Fruit fly (Drosophila melanogaster) whole organism, embryonic: ENCODE measurements around the gene CG4950.

Experiments
- CG10431 ChIP-seq: fragments of 200-800 bp; sonication (Bioruptor generic); optimal IDR thresholded peaks from 3 replicates; lab custom pipeline; 2018; ENCODE audit warnings: missing biosample characterization, mild to moderate bottlenecking, missing genetic modification characterization
- CG12744 ChIP-seq: fragments of 200-800 bp; sonication (Bioruptor generic); optimal IDR thresholded peaks from 2 replicates; lab custom pipeline; 2016; ENCODE audit warnings: missing biosample characterization, missing genetic modification characterization
- CG14050 ChIP-seq: fragments of 200-800 bp; sonication (Bioruptor generic); IDR thresholded peaks from 3 replicates; pipeline ENCODE4 v1.3.6; 2022; ENCODE audit warnings: missing biosample characterization, missing genetic modification characterization
- CG1602 ChIP-seq: fragments of 200-800 bp; sonication (Bioruptor generic); optimal IDR thresholded peaks from 3 replicates; lab custom pipeline; 2016; ENCODE audit warnings: missing biosample characterization, missing genetic modification characterization
- CG1603 ChIP-seq: fragments of 200-800 bp; sonication (Bioruptor generic); optimal IDR thresholded peaks from 2 replicates; lab custom pipeline; 2019; ENCODE audit warnings: missing biosample characterization, mild to moderate bottlenecking, missing genetic modification characterization, moderate library complexity
- CG17829 ChIP-seq: fragments of 200-800 bp; optimal IDR thresholded peaks from 2 replicates; lab custom pipeline; 2019; ENCODE audit warnings: missing biosample characterization, mild to moderate bottlenecking, missing genetic modification characterization, moderate library complexity
- CG18011 ChIP-seq: fragments of 200-800 bp; sonication (Bioruptor generic); optimal IDR thresholded peaks from 2 replicates; lab custom pipeline; 2017; ENCODE audit warnings: missing biosample characterization, missing genetic modification characterization, mild to moderate bottlenecking, moderate library complexity, missing genotype
- CG18599 ChIP-seq: fragments of 200-800 bp; sonication (Bioruptor generic); optimal IDR thresholded peaks from 3 replicates; lab custom pipeline; 2017; ENCODE audit warnings: missing biosample characterization, missing genetic modification characterization, mild to moderate bottlenecking, moderate library complexity, missing genetic modification reagents
- CG30020 ChIP-seq: fragments of 200-800 bp; optimal IDR thresholded peaks from 2 replicates; lab custom pipeline; 2019; ENCODE audit warnings: missing biosample characterization, mild to moderate bottlenecking, missing genetic modification characterization, moderate library complexity
- CG31224 ChIP-seq: fragments of 200-800 bp; sonication (Bioruptor generic); IDR thresholded peaks from 2 replicates; pipeline ENCODE4 v1.3.6; 2022; ENCODE audit warnings: missing biosample characterization, missing genetic modification characterization
- CG3163 ChIP-seq: fragments of 200-800 bp; sonication (Bioruptor generic); optimal IDR thresholded peaks from 3 replicates; lab custom pipeline; 2016; ENCODE audit warnings: missing biosample characterization, missing genetic modification characterization
- CG7271 ChIP-seq: fragments of 200-800 bp; sonication (Bioruptor generic); optimal IDR thresholded peaks from 2 replicates; lab custom pipeline; 2018; ENCODE audit warnings: missing biosample characterization, mild to moderate bottlenecking, missing genetic modification characterization, moderate library complexity
- CG7372 ChIP-seq: fragments of 200-800 bp; sonication (Bioruptor generic); IDR thresholded peaks from 2 replicates; pipeline ENCODE4 v1.3.6; 2022; ENCODE audit warnings: missing biosample characterization, missing genetic modification characterization
- CG7839 ChIP-seq: fragments of 200-800 bp; sonication (Bioruptor generic); optimal IDR thresholded peaks from 3 replicates; lab custom pipeline; 2018; ENCODE audit warnings: missing biosample characterization, mild to moderate bottlenecking, missing genetic modification characterization, moderate library complexity
- CG9727 ChIP-seq: fragments of 200-800 bp; sonication (Bioruptor generic); optimal IDR thresholded peaks from 3 replicates; lab custom pipeline; 2017; ENCODE audit warnings: missing biosample characterization, mild to moderate bottlenecking, missing genetic modification characterization
- CrebB ChIP-seq: fragments of 200-800 bp; sonication (Bioruptor generic); optimal IDR thresholded peaks from 3 replicates; lab custom pipeline; 2018; ENCODE audit warnings: missing biosample characterization, mild to moderate bottlenecking, missing genetic modification characterization
- Dad ChIP-seq: fragments of 200-800 bp; sonication (Bioruptor generic); optimal IDR thresholded peaks from 3 replicates; lab custom pipeline; 2016; ENCODE audit warnings: missing biosample characterization, missing genetic modification characterization
- Dref ChIP-seq: fragments of 200-800 bp; sonication (Bioruptor generic); IDR thresholded peaks from 2 replicates; pipeline ENCODE4 v1.3.6; 2022; ENCODE audit warnings: missing biosample characterization, missing genetic modification characterization
- Gug ChIP-seq: fragments of 200-800 bp; sonication (Bioruptor generic); IDR thresholded peaks from 4 replicates; pipeline ENCODE4 v1.3.6; 2022; ENCODE audit warnings: missing biosample characterization, missing genetic modification characterization
- HmgD ChIP-seq: fragments of 200-800 bp; sonication (Bioruptor generic); optimal IDR thresholded peaks from 3 replicates; lab custom pipeline; 2016; ENCODE audit warnings: missing biosample characterization, missing genetic modification characterization
- Hmx ChIP-seq: fragments of 200-800 bp; sonication (Bioruptor generic); optimal IDR thresholded peaks from 2 replicates; lab custom pipeline; 2016; ENCODE audit warnings: missing biosample characterization, missing genetic modification characterization
- Hr39 ChIP-seq: fragments of >200 bp; optimal IDR thresholded peaks from 2 replicates; lab custom pipeline; 2017
- Neu2 ChIP-seq: fragments of 200-800 bp; sonication (Bioruptor generic); optimal IDR thresholded peaks from 3 replicates; lab custom pipeline; 2016; ENCODE audit warnings: missing biosample characterization, missing genetic modification characterization, borderline replicate concordance
- Rx ChIP-seq: fragments of 200-800 bp; sonication (Bioruptor generic); IDR thresholded peaks from 2 replicates; pipeline ENCODE4 v1.3.6; 2022; ENCODE audit warnings: missing biosample characterization, missing genetic modification characterization
- TFAM ChIP-seq: fragments of 200-800 bp; sonication (Bioruptor generic); optimal IDR thresholded peaks from 2 replicates; lab custom pipeline; 2017; ENCODE audit warnings: missing biosample characterization, missing genetic modification characterization, inconsistent platforms
- Xrp1 ChIP-seq: fragments of 200-800 bp; sonication (Bioruptor generic); IDR thresholded peaks from 2 replicates; pipeline ENCODE4 v1.3.6; 2022; ENCODE audit warnings: missing biosample characterization, missing genetic modification characterization
- az2 ChIP-seq: fragments of 200-800 bp; sonication (Bioruptor generic); optimal IDR thresholded peaks from 3 replicates; lab custom pipeline; 2016; ENCODE audit warnings: missing biosample characterization, missing genetic modification characterization
- bab2 ChIP-seq: fragments of 200-800 bp; sonication (Bioruptor generic); optimal IDR thresholded peaks from 2 replicates; lab custom pipeline; 2016; ENCODE audit warnings: missing biosample characterization, missing genetic modification characterization
- cg ChIP-seq: fragments of 200-800 bp; sonication (Bioruptor generic); optimal IDR thresholded peaks from 3 replicates; lab custom pipeline; 2019; ENCODE audit warnings: missing biosample characterization, mild to moderate bottlenecking, missing genetic modification characterization, moderate library complexity
- dan ChIP-seq: fragments of 200-800 bp; sonication (Bioruptor generic); IDR thresholded peaks from 2 replicates; pipeline ENCODE4 v1.3.6; 2022; ENCODE audit warnings: missing biosample characterization, missing genetic modification characterization
- dm ChIP-seq: fragments of 200-800 bp; sonication (Bioruptor generic); optimal IDR thresholded peaks from 3 replicates; lab custom pipeline; 2016; ENCODE audit warnings: missing biosample characterization, missing genetic modification characterization
- ewg ChIP-seq: fragments of 200-800 bp; sonication (Bioruptor generic); optimal IDR thresholded peaks from 3 replicates; lab custom pipeline; 2017; ENCODE audit warnings: mild to moderate bottlenecking, missing biosample characterization, missing genetic modification reagents, missing genetic modification characterization
- ftz-f1 ChIP-seq: fragments of 200-800 bp; sonication (Bioruptor generic); optimal IDR thresholded peaks from 2 replicates; lab custom pipeline; 2016; ENCODE audit warnings: missing biosample characterization, missing genetic modification characterization
- gce ChIP-seq: fragments of 200-800 bp; sonication (Bioruptor generic); IDR thresholded peaks from 3 replicates; pipeline ENCODE4 v1.3.6; 2022; ENCODE audit warnings: missing biosample characterization, missing genetic modification characterization
- klu ChIP-seq: fragments of 200-800 bp; sonication (Bioruptor generic); IDR thresholded peaks from 2 replicates; pipeline ENCODE4 v1.3.6; 2022; ENCODE audit warnings: missing biosample characterization, missing genetic modification characterization
- lbe ChIP-seq: fragments of 200-800 bp; sonication (Bioruptor generic); optimal IDR thresholded peaks from 2 replicates; lab custom pipeline; 2016; ENCODE audit warnings: missing biosample characterization, mild to moderate bottlenecking, missing genetic modification characterization
- lola ChIP-seq, 3 experiments: fragments of >200 bp in 2 of 3; fragments of 200-800 bp in 1 of 3; sonication (Bioruptor generic) in 1 of 3; optimal IDR thresholded peaks; 2 replicates each; lab custom pipeline; 2017 to 2019; ENCODE audit warnings: missing biosample characterization in 3 of 3, missing genetic modification characterization in 3 of 3, mild to moderate bottlenecking in 1 of 3, moderate library complexity in 1 of 3
- psq ChIP-seq: fragments of 200-800 bp; sonication (Bioruptor generic); optimal IDR thresholded peaks from 2 replicates; lab custom pipeline; 2017; ENCODE audit warnings: missing biosample characterization, missing genetic modification characterization
- pzg ChIP-seq: fragments of 200-800 bp; sonication (Bioruptor generic); optimal IDR thresholded peaks from 3 replicates; lab custom pipeline; 2018; ENCODE audit warnings: missing biosample characterization, mild to moderate bottlenecking, missing genetic modification characterization, moderate library complexity
- row ChIP-seq: fragments of 200-800 bp; sonication (Bioruptor generic); IDR thresholded peaks from 3 replicates; pipeline ENCODE4 v1.3.6; 2022; ENCODE audit warnings: missing biosample characterization, missing genetic modification characterization
- sc ChIP-seq, 3 experiments: fragments of >200 bp in 2 of 3; fragments of 200-800 bp in 1 of 3; sonication (Bioruptor generic) in 1 of 3; optimal IDR thresholded peaks; 2 replicates in 2 of 3; 3 replicates in 1 of 3; lab custom pipeline; 2017; ENCODE audit warnings: mild to moderate bottlenecking in 1 of 3, missing biosample characterization in 1 of 3, missing genetic modification characterization in 1 of 3, missing genetic modification reagents in 1 of 3
- sens-2 ChIP-seq: fragments of 200-800 bp; sonication (Bioruptor generic); IDR thresholded peaks from 2 replicates; pipeline ENCODE4 v1.3.6; 2022; ENCODE audit warnings: missing biosample characterization, missing genetic modification characterization
- slbo ChIP-seq: fragments of 200-800 bp; sonication (Bioruptor generic); IDR thresholded peaks from 2 replicates; pipeline ENCODE4 v1.3.6; 2022; ENCODE audit warnings: missing biosample characterization, missing genetic modification characterization
- tap ChIP-seq: fragments of 200-800 bp; optimal IDR thresholded peaks from 3 replicates; lab custom pipeline; 2019; ENCODE audit warnings: missing biosample characterization, mild to moderate bottlenecking, missing genetic modification characterization, moderate library complexity
- tio ChIP-seq: fragments of 200-800 bp; sonication (Bioruptor generic); optimal IDR thresholded peaks from 2 replicates; lab custom pipeline; 2017; ENCODE audit warnings: missing biosample characterization, missing genetic modification characterization, inconsistent platforms
- tup ChIP-seq: fragments of 200-800 bp; sonication (Bioruptor generic); optimal IDR thresholded peaks from 2 replicates; lab custom pipeline; 2016; ENCODE audit warnings: missing biosample characterization, mild to moderate bottlenecking, missing genetic modification characterization, moderate library complexity
- vnd ChIP-seq: fragments of 200-800 bp; sonication (Bioruptor generic); IDR thresholded peaks from 3 replicates; pipeline ENCODE4 v1.3.6; 2022; ENCODE audit warnings: missing biosample characterization, missing genetic modification characterization; ENCODE audit not compliant: partially characterized antibody
- wek ChIP-seq: fragments of 200-800 bp; sonication (Bioruptor generic); optimal IDR thresholded peaks from 3 replicates; lab custom pipeline; 2018; ENCODE audit warnings: missing biosample characterization, mild to moderate bottlenecking, missing genetic modification characterization, moderate library complexity
- zf30C ChIP-seq: fragments of 200-800 bp; sonication (Bioruptor generic); optimal IDR thresholded peaks from 3 replicates; lab custom pipeline; 2018; ENCODE audit warnings: missing biosample characterization, mild to moderate bottlenecking, missing genetic modification characterization
- zfh2 ChIP-seq: fragments of 200-800 bp; sonication (Bioruptor generic); optimal IDR thresholded peaks from 2 replicates; lab custom pipeline; 2016; ENCODE audit warnings: missing biosample characterization, missing genetic modification characterization

The CG4950 gene

dm6 chr3L:16228659-16229205 lies 39.2 kb downstream of the CG4950 start, which contains the start of gene Tmx3 (continued):
- TF ChIP-seq Hmx (GFP tag; lab: Kevin White, UChicago) (no peak), Dref (no peak), row (peak; percentile 94), Dad (GFP tag; lab: Kevin White, UChicago) (peak; percentile 58), CG1603 (tag; lab: Kevin White, UChicago) (peak; percentile 38), CG10431 (GFP tag; lab: Kevin White, UChicago) (peak; percentile 59), ftz-f1 (GFP tag; lab: Kevin White, UChicago) (no peak), HmgD (GFP tag; lab: Kevin White, UChicago) (no peak), CG7271 (tag; lab: Kevin White, UChicago) (peak; percentile 52), gce (GFP tag; lab: Robert Waterston, UW) (peak; percentile 76; the same call in 2 of the 3 replicates), CG14050 (peak; percentile 78), CG7372 (peak; percentile 88), zfh2 (peak; percentile 74), sc (optimal IDR thresholded peaks at IDR 0.05; lab: Kevin White, UChicago) (no peak), sc (GFP tag; optimal IDR thresholded peaks at IDR 0.05; lab: Kevin White, UChicago) (peak; percentile 74), tap (tag; lab: Kevin White, UChicago) (peak; percentile 77), bab2 (GFP tag; lab: Kevin White, UChicago) (peak; percentile 66), zf30C (GFP tag; lab: Kevin White, UChicago) (no peak), slbo (GFP tag; lab: Robert Waterston, UW) (peak; percentile 96), Gug (GFP tag; lab: Robert Waterston, UW) (peak; percentile 93), CG17829 (peak; percentile 90), dan (GFP tag; lab: Robert Waterston, UW) (no peak), CG18599 (GFP tag; lab: Kevin White, UChicago) (no peak), psq (GFP tag; lab: Kevin White, UChicago) (peak; percentile 58), CrebB (tag; lab: Kevin White, UChicago) (peak; percentile 61), CG12744 (GFP tag; lab: Kevin White, UChicago) (peak; percentile 27), lbe (GFP tag; lab: Kevin White, UChicago) (peak; percentile 64), vnd (GFP tag; lab: Robert Waterston, UW) (no peak), Rx (GFP tag; lab: Robert Waterston, UW) (peak; percentile 89), Hr39 (lab: Kevin White, UChicago) (no peak), tio (GFP tag; lab: Kevin White, UChicago) (peak; percentile 91), sens-2 (GFP tag; lab: Robert Waterston, UW) (peak; percentile 74), CG3163 (peak; percentile 19), klu (GFP tag; lab: Robert Waterston, UW) (no peak), CG18011 (GFP tag; lab: Kevin White, UChicago) (peak; percentile 57), ewg (GFP tag; lab: Kevin White, UChicago) (peak; percentile 70), pzg (GFP tag; lab: Kevin White, UChicago) (peak; percentile 53), CG7839 (tag; lab: Kevin White, UChicago) (peak; percentile 92), az2 (GFP tag; lab: Kevin White, UChicago) (peak; percentile 89), Xrp1 (GFP tag; lab: Robert Waterston, UW) (peak; percentile 90), tup (GFP tag; lab: Kevin White, UChicago) (peak; percentile 40), dm (GFP tag; lab: Kevin White, UChicago) (peak; percentile 93), CG30020 (tag; lab: Kevin White, UChicago) (peak; percentile 76), cg (GFP tag; lab: Kevin White, UChicago) (no peak), CG9727 (peak; percentile 82), wek (no peak), lola (GFP tag; optimal IDR thresholded peaks at IDR 0.05; lab: Kevin White, UChicago) (peak in 1 of 3 experiments; percentile 91), Neu2 (GFP tag; lab: Kevin White, UChicago) (no peak), CG1602 (peak; percentile 90), CG31224 (GFP tag; lab: Robert Waterston, UW) (peak; percentile 82), TFAM (no peak)
